Fruit fly (Drosophila melanogaster): ENCODE data around the gene CG6409.

dm6 chr3L:10871534-10871933, 10.7 kb downstream of the CG6409 start:
- TF ChIP-seq ttk (optimal IDR thresholded peaks at IDR 0.05) (no peak), insv (optimal IDR thresholded peaks at IDR 0.05) (no peak), psq (optimal IDR thresholded peaks at IDR 0.05) (no peak), Sin3A (optimal IDR thresholded peaks at IDR 0.05) (no peak), h (optimal IDR thresholded peaks at IDR 0.05) (no peak), Myc (optimal IDR thresholded peaks at IDR 0.05) (no peak)

Data from Kc167 (cell line).